Worm (Caenorhabditis elegans): ENCODE measurements around the gene F44E5.15.
A peak's percentile ranks its signal among the peaks of the same experiment; 100 is the strongest.

F44E5.15 gene

ce11 chrII:11759277-11759676, 13.2 kb upstream of the F44E5.15 start, which contains the start of the genes F44E5.4 and F44E5.5:
F44E5.4 (minus strand) TSS chrII:11759311.
F44E5.5 (plus strand) TSS chrII:11759662.
- TF ChIP-seq nhr-43 (tag; optimal IDR thresholded peaks at IDR 0.05; ENCODE audit: poor library complexity, severe bottlenecking) (peak; percentile 47), ceh-28 (tag; optimal IDR thresholded peaks at IDR 0.05) (peak; percentile 69), nhr-25 (tag; optimal IDR thresholded peaks at IDR 0.05) (peak; percentile 61), sea-2 (GFP tag; optimal IDR thresholded peaks at IDR 0.05) (peak; percentile 100), jun-1 (tag; optimal IDR thresholded peaks at IDR 0.05) (peak; percentile 93), nhr-23 (tag; optimal IDR thresholded peaks at IDR 0.05) (peak; percentile 74), eor-1 (tag; optimal IDR thresholded peaks at IDR 0.05) (peak in 1 of 2 experiments; percentile 42), elt-2 (tag; optimal IDR thresholded peaks at IDR 0.05) (peak; percentile 60), lin-15B (tag; optimal IDR thresholded peaks at IDR 0.05) (peak; percentile 44), skn-1 (tag; optimal IDR thresholded peaks at IDR 0.05) (peak; percentile 12), nhr-11 (tag; optimal IDR thresholded peaks at IDR 0.05) (peak; percentile 70), fos-1 (tag; optimal IDR thresholded peaks at IDR 0.05) (peak; percentile 34), elt-1 (tag; optimal IDR thresholded peaks at IDR 0.05) (peak; percentile 31), mml-1 (tag; optimal IDR thresholded peaks at IDR 0.05) (peak; percentile 66), pha-4 (tag; optimal IDR thresholded peaks at IDR 0.05) (peak; percentile 38), fkh-10 (GFP tag; optimal IDR thresholded peaks at IDR 0.05) (peak; percentile 9), tbx-2 (tag; optimal IDR thresholded peaks at IDR 0.05) (peak; percentile 90), lsy-12 (tag; optimal IDR thresholded peaks at IDR 0.05) (peak; percentile 98), lin-39 (tag; optimal IDR thresholded peaks at IDR 0.05) (peak; percentile 54), nfya-1 (tag; optimal IDR thresholded peaks at IDR 0.05; ENCODE audit: insufficient read depth) (peak; percentile 92)

- TF ChIP-seq mdl-1 (tag; optimal IDR thresholded peaks at IDR 0.05) (no peak), ztf-4 (tag; optimal IDR thresholded peaks at IDR 0.05) (peak; percentile 60), egl-5 (tag; optimal IDR thresholded peaks at IDR 0.05) (no peak), nhr-77 (tag; optimal IDR thresholded peaks at IDR 0.05) (no peak), tbx-2 (tag; optimal IDR thresholded peaks at IDR 0.05) (peak; percentile 70), nhr-23 (tag; optimal IDR thresholded peaks at IDR 0.05) (no peak), unc-39 (tag; optimal IDR thresholded peaks at IDR 0.05) (no peak), nhr-25 (tag; optimal IDR thresholded peaks at IDR 0.05) (peak; percentile 43), pha-4 (tag; optimal IDR thresholded peaks at IDR 0.05) (peak; percentile 81), ztf-11 (tag; optimal IDR thresholded peaks at IDR 0.05) (no peak), nfya-1 (tag; optimal IDR thresholded peaks at IDR 0.05; ENCODE audit: insufficient read depth) (peak; percentile 48), sea-2 (GFP tag; optimal IDR thresholded peaks at IDR 0.05) (no peak), nhr-237 (tag; optimal IDR thresholded peaks at IDR 0.05) (no peak), elt-1 (tag; optimal IDR thresholded peaks at IDR 0.05) (peak; percentile 13), lin-15B (tag; optimal IDR thresholded peaks at IDR 0.05) (no peak), nhr-67 (tag; optimal IDR thresholded peaks at IDR 0.05) (no peak), pqm-1 (tag; optimal IDR thresholded peaks at IDR 0.05) (no peak), snpc-4 (tag; optimal IDR thresholded peaks at IDR 0.05) (no peak), unc-62 (GFP tag; optimal IDR thresholded peaks at IDR 0.05) (no peak), nhr-11 (tag; optimal IDR thresholded peaks at IDR 0.05) (no peak), hmg-11 (tag; optimal IDR thresholded peaks at IDR 0.05) (no peak), lin-39 (tag; optimal IDR thresholded peaks at IDR 0.05) (no peak), ceh-82 (tag; optimal IDR thresholded peaks at IDR 0.05) (no peak), lsy-12 (tag; optimal IDR thresholded peaks at IDR 0.05) (no peak), nhr-12 (tag; optimal IDR thresholded peaks at IDR 0.05) (no peak), ceh-16 (tag; optimal IDR thresholded peaks at IDR 0.05) (no peak), eor-1 (tag; optimal IDR thresholded peaks at IDR 0.05) (peak in 1 of 2 experiments; percentile 7), R02D3.7 (tag; optimal IDR thresholded peaks at IDR 0.05) (no peak), fkh-10 (GFP tag; optimal IDR thresholded peaks at IDR 0.05) (no peak), elt-2 (tag; optimal IDR thresholded peaks at IDR 0.05) (peak; percentile 37), aly-2 (tag; optimal IDR thresholded peaks at IDR 0.05) (no peak), jun-1 (tag; optimal IDR thresholded peaks at IDR 0.05) (no peak), elt-3 (tag; optimal IDR thresholded peaks at IDR 0.05) (peak in 1 of 3 experiments; percentile 81), nhr-43 (tag; optimal IDR thresholded peaks at IDR 0.05; ENCODE audit: poor library complexity, severe bottlenecking) (no peak), ceh-28 (tag; optimal IDR thresholded peaks at IDR 0.05) (no peak), ceh-9 (tag; optimal IDR thresholded peaks at IDR 0.05) (no peak), zag-1 (tag; optimal IDR thresholded peaks at IDR 0.05) (no peak), egl-27 (tag; optimal IDR thresholded peaks at IDR 0.05) (no peak), ama-1 (optimal IDR thresholded peaks at IDR 0.05) (peak; percentile 93), fos-1 (tag; optimal IDR thresholded peaks at IDR 0.05) (peak; percentile 78), daf-12 (tag; optimal IDR thresholded peaks at IDR 0.05) (no peak), nhr-28 (tag; optimal IDR thresholded peaks at IDR 0.05) (no peak), nhr-76 (tag; optimal IDR thresholded peaks at IDR 0.05) (no peak), ZK546.5 (tag; optimal IDR thresholded peaks at IDR 0.05) (no peak), mml-1 (tag; optimal IDR thresholded peaks at IDR 0.05) (no peak), skn-1 (tag; optimal IDR thresholded peaks at IDR 0.05) (no peak)
Observed at ce11 chrII:11761806-11762512, 10.5 kb upstream of the F44E5.15 start.
